Worm (Caenorhabditis elegans): ENCODE measurements around the gene zip-9.
A peak's percentile ranks its signal among the peaks of the same experiment; 100 is the strongest.

zip-9 gene

ce11 chrV:10918373-10918772 is 23.9 kb upstream of the zip-9 start, which contains the start of gene F58B4.2:
Gene F58B4.2 (minus strand): TSS chrV:10918473.
- TF ChIP-seq blmp-1 (tag; optimal IDR thresholded peaks at IDR 0.05; ENCODE audit: insufficient read depth) (no peak), sma-3 (GFP tag; optimal IDR thresholded peaks at IDR 0.05) (no peak), aly-2 (tag; optimal IDR thresholded peaks at IDR 0.05) (no peak), ama-1 (optimal IDR thresholded peaks at IDR 0.05) (no peak), nhr-6 (tag; optimal IDR thresholded peaks at IDR 0.05) (no peak), ceh-82 (tag; optimal IDR thresholded peaks at IDR 0.05) (no peak), sma-9 (GFP tag; optimal IDR thresholded peaks at IDR 0.05) (no peak), sma-9 (tag; optimal IDR thresholded peaks at IDR 0.05) (no peak), R02D3.7 (tag; optimal IDR thresholded peaks at IDR 0.05) (no peak), mbf-1 (tag; optimal IDR thresholded peaks at IDR 0.05) (no peak), ztf-11 (tag; optimal IDR thresholded peaks at IDR 0.05) (no peak), elt-3 (tag; optimal IDR thresholded peaks at IDR 0.05) (no peak), nhr-11 (tag; optimal IDR thresholded peaks at IDR 0.05) (no peak), egl-27 (tag; optimal IDR thresholded peaks at IDR 0.05) (no peak), unc-55 (GFP tag; optimal IDR thresholded peaks at IDR 0.05) (no peak)

ce11 chrV:10921747-10922146 is 20.5 kb upstream of the zip-9 start, which contains the start of gene nas-31:
Gene nas-31 (minus strand): TSS chrV:10921847.
- TF ChIP-seq lin-11 (tag; optimal IDR thresholded peaks at IDR 0.05), result no peak
- TF ChIP-seq zag-1 (tag; optimal IDR thresholded peaks at IDR 0.05), result no peak
- no peak for TF ChIP-seq mab-5 (tag; optimal IDR thresholded peaks at IDR 0.05)
- no peak for TF ChIP-seq fos-1 (tag; optimal IDR thresholded peaks at IDR 0.05)
- no peak for TF ChIP-seq crh-2 (tag; optimal IDR thresholded peaks at IDR 0.05)
- TF ChIP-seq ama-1 (optimal IDR thresholded peaks at IDR 0.05), result no peak
- no peak for TF ChIP-seq ztf-4 (tag; optimal IDR thresholded peaks at IDR 0.05)
- no peak for TF ChIP-seq ceh-16 (tag; optimal IDR thresholded peaks at IDR 0.05)
- no peak for TF ChIP-seq ceh-82 (tag; optimal IDR thresholded peaks at IDR 0.05)
- TF ChIP-seq nhr-11 (tag; optimal IDR thresholded peaks at IDR 0.05), result no peak
- TF ChIP-seq lin-13 (GFP tag; optimal IDR thresholded peaks at IDR 0.05), result no peak
- TF ChIP-seq R02D3.7 (tag; optimal IDR thresholded peaks at IDR 0.05), result no peak
- TF ChIP-seq nhr-23 (tag; optimal IDR thresholded peaks at IDR 0.05), result no peak
- TF ChIP-seq dmd-4 (tag; optimal IDR thresholded peaks at IDR 0.05), result no peak
- no peak for TF ChIP-seq unc-62 (GFP tag; optimal IDR thresholded peaks at IDR 0.05)

ce11 chrV:10923229-10923628 is 19.0 kb upstream of the zip-9 start, which contains the start of gene F58B4.7:
Gene F58B4.7 (minus strand): TSS chrV:10923329.
- TF ChIP-seq nhr-23 (tag; optimal IDR thresholded peaks at IDR 0.05), result no peak
- no peak for TF ChIP-seq nhr-25 (tag; optimal IDR thresholded peaks at IDR 0.05)
- TF ChIP-seq aly-2 (tag; optimal IDR thresholded peaks at IDR 0.05), result no peak
- no peak for TF ChIP-seq unc-62 (GFP tag; optimal IDR thresholded peaks at IDR 0.05)
- TF ChIP-seq zag-1 (tag; optimal IDR thresholded peaks at IDR 0.05), result no peak
- no peak for TF ChIP-seq lsy-2 (tag; optimal IDR thresholded peaks at IDR 0.05)
- TF ChIP-seq ceh-82 (tag; optimal IDR thresholded peaks at IDR 0.05), result no peak
- TF ChIP-seq fos-1 (tag; optimal IDR thresholded peaks at IDR 0.05), result no peak
- no peak for TF ChIP-seq unc-55 (GFP tag; optimal IDR thresholded peaks at IDR 0.05)
- TF ChIP-seq lin-13 (GFP tag; optimal IDR thresholded peaks at IDR 0.05), result no peak
- no peak for TF ChIP-seq alr-1 (tag; optimal IDR thresholded peaks at IDR 0.05)
- no peak for TF ChIP-seq mbf-1 (tag; optimal IDR thresholded peaks at IDR 0.05)
- TF ChIP-seq gmeb-1 (tag; optimal IDR thresholded peaks at IDR 0.05), result no peak
- TF ChIP-seq C34F6.9 (tag; optimal IDR thresholded peaks at IDR 0.05), result no peak

ce11 chrV:10924731-10925130 is 17.5 kb upstream of the zip-9 start, which contains the start of gene F58B4.6:
Gene F58B4.6 (plus strand): TSS chrV:10925031.
- no peak for TF ChIP-seq ZK546.5 (tag; optimal IDR thresholded peaks at IDR 0.05)
- peak; percentile 12 for TF ChIP-seq lin-11 (tag; optimal IDR thresholded peaks at IDR 0.05)

ce11 chrV:10925658-10926057 is 16.6 kb upstream of the zip-9 start:
- TF ChIP-seq lin-11 (tag; optimal IDR thresholded peaks at IDR 0.05), result peak; percentile 35
- TF ChIP-seq dmd-4 (tag; optimal IDR thresholded peaks at IDR 0.05), result no peak

ce11 chrV:10929511-10929910 is 12.8 kb upstream of the zip-9 start, which contains the start of gene F58B4.3:
Gene F58B4.3 (plus strand): TSS chrV:10929811.
- TF ChIP-seq alr-1 (tag; optimal IDR thresholded peaks at IDR 0.05), result no peak
- TF ChIP-seq gmeb-1 (tag; optimal IDR thresholded peaks at IDR 0.05), result no peak
- peak; percentile 39 for TF ChIP-seq lin-11 (tag; optimal IDR thresholded peaks at IDR 0.05)
